Fruit fly (Drosophila melanogaster): ENCODE results near the gene CG33493.
A peak's percentile ranks its signal among the peaks of the same experiment; 100 is the strongest.

CG33493 gene

dm6 chr3L:10679711-10680154, 13.2 kb downstream of the CG33493 start (continued):
- TF ChIP-seq CG11398 (GFP tag; optimal IDR thresholded peaks at IDR 0.05) (no peak), Eip74EF (GFP tag; optimal IDR thresholded peaks at IDR 0.05) (peak in 1 of 2 experiments; percentile 36), Dll (GFP tag; IDR thresholded peaks at IDR 0.05; ENCODE audit: partially characterized antibody) (no peak), bigmax (GFP tag; optimal IDR thresholded peaks at IDR 0.05) (no peak), PHDP (tag; optimal IDR thresholded peaks at IDR 0.05) (peak; percentile 49), CG6683 (GFP tag; optimal IDR thresholded peaks at IDR 0.05) (no peak), dati (GFP tag; IDR thresholded peaks at IDR 0.05) (no peak), CG3847 (GFP tag; IDR thresholded peaks at IDR 0.05) (no peak), CG10462 (GFP tag; optimal IDR thresholded peaks at IDR 0.05) (no peak), dm (GFP tag; optimal IDR thresholded peaks at IDR 0.05) (no peak), az2 (GFP tag; optimal IDR thresholded peaks at IDR 0.05) (no peak), CG3407 (GFP tag; optimal IDR thresholded peaks at IDR 0.05) (no peak), CG17328 (GFP tag; IDR thresholded peaks at IDR 0.05) (no peak), CG8089 (GFP tag; optimal IDR thresholded peaks at IDR 0.05) (no peak), CG7556 (GFP tag; optimal IDR thresholded peaks at IDR 0.05) (peak; percentile 35), rib (GFP tag; IDR thresholded peaks at IDR 0.05) (no peak), CG12071 (GFP tag; optimal IDR thresholded peaks at IDR 0.05) (peak; percentile 29), BtbVII (GFP tag; optimal IDR thresholded peaks at IDR 0.05) (peak; percentile 54), Ssrp (tag; optimal IDR thresholded peaks at IDR 0.05) (no peak), slp2 (GFP tag; optimal IDR thresholded peaks at IDR 0.05) (no peak), NfI (GFP tag; optimal IDR thresholded peaks at IDR 0.05) (no peak), B-H2 (GFP tag; optimal IDR thresholded peaks at IDR 0.05) (peak; percentile 21), cato (GFP tag; optimal IDR thresholded peaks at IDR 0.05; ENCODE audit: borderline replicate concordance) (no peak), zf30C (GFP tag; optimal IDR thresholded peaks at IDR 0.05) (no peak), Taf1 (GFP tag; IDR thresholded peaks at IDR 0.05) (no peak), dmrt11E (tag; optimal IDR thresholded peaks at IDR 0.05) (no peak), chn (GFP tag; optimal IDR thresholded peaks at IDR 0.05) (no peak), Hmr (GFP tag; optimal IDR thresholded peaks at IDR 0.05) (peak; percentile 55), grau (tag; optimal IDR thresholded peaks at IDR 0.05) (no peak), CG7987 (GFP tag; optimal IDR thresholded peaks at IDR 0.05) (peak; percentile 37), Sin3A (optimal IDR thresholded peaks at IDR 0.05) (no peak), CG14014 (GFP tag; IDR thresholded peaks at IDR 0.05) (0 out of 2 replicates have a peak, but pooled peaks have one; percentile 6), Kr (GFP tag; optimal IDR thresholded peaks at IDR 0.05) (no peak), Bteb2 (GFP tag; optimal IDR thresholded peaks at IDR 0.05) (peak; percentile 2), CG1024 (GFP tag; IDR thresholded peaks at IDR 0.05) (no peak), Mad (GFP tag; optimal IDR thresholded peaks at IDR 0.05) (no peak), CG17612 (GFP tag; IDR thresholded peaks at IDR 0.05) (no peak), CG18619 (GFP tag; optimal IDR thresholded peaks at IDR 0.05) (peak; percentile 20), ro (GFP tag; IDR thresholded peaks at IDR 0.05) (no peak), CG11504 (tag; optimal IDR thresholded peaks at IDR 0.05) (peak; percentile 18), Six4 (GFP tag; optimal IDR thresholded peaks at IDR 0.05) (no peak), grn (GFP tag; optimal IDR thresholded peaks at IDR 0.05) (no peak), eve (GFP tag; optimal IDR thresholded peaks at IDR 0.05) (no peak), croc (GFP tag; conservative IDR thresholded peaks at IDR 0.05) (no peak), Hr78 (GFP tag; optimal IDR thresholded peaks at IDR 0.05) (no peak), sima (GFP tag; optimal IDR thresholded peaks at IDR 0.05) (no peak), CG17186 (GFP tag; optimal IDR thresholded peaks at IDR 0.05) (no peak), ttk (GFP tag; IDR thresholded peaks at IDR 0.05) (no peak), CG8388 (GFP tag; optimal IDR thresholded peaks at IDR 0.05) (peak; percentile 62), CG8281 (tag; optimal IDR thresholded peaks at IDR 0.05) (no peak), Scr (GFP tag; IDR thresholded peaks at IDR 0.05; ENCODE audit: partially characterized antibody) (no peak)

Measured in whole organism, embryonic.